Worm (Caenorhabditis elegans) whole organism, early embryonic: ENCODE results near the gene F55B11.5.

Source experiments
- F13C5.2 ChIP-seq: sonication (generic microtip); optimal IDR thresholded peaks from 2 replicates; lab custom pipeline; 2017; ENCODE audit warnings: mild to moderate bottlenecking, missing genetic modification characterization, inconsistent platforms, missing compliant biosample characterization
- ama-1 ChIP-seq: fragments of 150-350 bp; optimal IDR thresholded peaks from 2 replicates; lab custom pipeline; 2014
- flt-1 ChIP-seq: fragments of 200-800 bp; sonication (Bioruptor generic); IDR thresholded peaks from 2 replicates; pipeline ENCODE4 v1.3.6; 2022; ENCODE audit warnings: missing genetic modification characterization, missing compliant biosample characterization

ce11 chrIV:14413386-14413785 is 14.1 kb upstream of the F55B11.5 start:
- TF ChIP-seq ama-1 (lab: Kevin White, UChicago) (no peak), flt-1 (GFP tag; lab: Robert Waterston, UW) (no peak), F13C5.2 (tag; lab: Kevin White, UChicago) (no peak)
